Worm (Caenorhabditis elegans): ENCODE results near the gene cash-1.

Gene cash-1

DNA sequence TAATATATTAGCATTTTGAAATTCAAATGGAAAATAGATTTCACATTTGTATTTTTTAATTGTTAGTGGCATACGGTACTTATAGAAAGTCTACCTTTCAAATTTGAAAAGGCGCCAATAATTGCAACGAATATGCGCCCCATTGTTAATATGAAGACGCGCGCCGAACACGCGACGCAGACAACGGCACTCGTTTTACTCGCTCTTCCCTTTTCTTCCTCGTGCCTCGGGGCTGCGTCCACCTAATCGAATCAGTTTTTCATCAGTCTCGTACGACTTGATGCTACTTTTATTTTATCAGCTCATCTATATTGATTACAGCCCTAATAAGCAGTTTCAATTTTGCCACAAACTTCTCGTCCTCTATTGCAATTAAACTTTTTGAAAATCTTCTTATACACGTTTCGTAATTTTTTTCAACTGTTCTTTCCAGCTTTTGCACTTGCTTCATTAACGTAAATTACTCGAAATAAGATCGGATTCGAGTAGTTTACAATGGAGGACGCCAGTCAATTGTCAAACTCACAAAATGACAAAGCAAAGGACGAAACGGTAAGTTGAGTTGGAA lies at the start of gene cash-1:
Gene cash-1, plus strand, starts transcription at position 432 of the 568 bp plus-strand sequence.
- TF ChIP-seq ets-7 (tag; optimal IDR thresholded peaks at IDR 0.05) (no peak), ceh-13 (GFP tag; optimal IDR thresholded peaks at IDR 0.05) (no peak), hmbx-1 (tag; optimal IDR thresholded peaks at IDR 0.05) (no peak), F13C5.2 (tag; optimal IDR thresholded peaks at IDR 0.05) (no peak), ceh-36 (tag; optimal IDR thresholded peaks at IDR 0.05) (no peak), hmg-4 (GFP tag; optimal IDR thresholded peaks at IDR 0.05) (no peak), scrt-1 (GFP tag; IDR thresholded peaks at IDR 0.05) (no peak), ama-1 (optimal IDR thresholded peaks at IDR 0.05) (no peak), hnd-1 (tag; optimal IDR thresholded peaks at IDR 0.05) (no peak), pes-1 (GFP tag; IDR thresholded peaks at IDR 0.05) (no peak), B0310.2 (tag; optimal IDR thresholded peaks at IDR 0.05) (no peak), sea-1 (GFP tag; conservative IDR thresholded peaks at IDR 0.05) (no peak), aly-1 (tag; optimal IDR thresholded peaks at IDR 0.05) (no peak), flt-1 (GFP tag; IDR thresholded peaks at IDR 0.05) (no peak), tra-4 (tag; optimal IDR thresholded peaks at IDR 0.05) (no peak), tbx-11 (GFP tag; IDR thresholded peaks at IDR 0.05) (no peak)

DNA sequence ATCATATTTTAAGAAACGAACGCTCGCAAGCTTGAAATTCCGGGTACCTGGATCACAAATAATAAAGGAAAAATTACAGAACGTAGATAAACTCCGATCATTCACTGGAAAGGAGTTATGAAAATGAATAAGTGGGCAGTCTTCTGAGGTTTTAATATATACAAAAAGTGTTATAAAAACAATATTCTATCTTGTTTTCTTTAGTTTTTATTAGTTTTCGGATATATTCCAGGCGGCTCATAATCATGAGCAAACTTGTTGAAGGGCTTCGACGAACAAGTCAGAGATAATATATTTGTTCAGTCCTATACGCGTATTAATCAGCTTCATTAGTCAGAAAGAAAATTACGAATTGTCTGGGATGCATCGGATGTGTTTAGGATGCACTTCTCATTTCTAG lies 48.1 kb upstream of the cash-1 start, which contains the start of gene gcy-6:
Gene gcy-6, minus strand, starts transcription at position 101 of the 400 bp plus-strand sequence.
- TF ChIP-seq tra-4 (tag; optimal IDR thresholded peaks at IDR 0.05) (no peak), hmg-4 (GFP tag; optimal IDR thresholded peaks at IDR 0.05) (no peak), F13C5.2 (tag; optimal IDR thresholded peaks at IDR 0.05) (no peak), tbx-11 (GFP tag; IDR thresholded peaks at IDR 0.05) (no peak), aly-1 (tag; optimal IDR thresholded peaks at IDR 0.05) (no peak), hmbx-1 (tag; optimal IDR thresholded peaks at IDR 0.05) (no peak), pes-1 (GFP tag; IDR thresholded peaks at IDR 0.05) (no peak), ets-7 (tag; optimal IDR thresholded peaks at IDR 0.05) (no peak)

DNA sequence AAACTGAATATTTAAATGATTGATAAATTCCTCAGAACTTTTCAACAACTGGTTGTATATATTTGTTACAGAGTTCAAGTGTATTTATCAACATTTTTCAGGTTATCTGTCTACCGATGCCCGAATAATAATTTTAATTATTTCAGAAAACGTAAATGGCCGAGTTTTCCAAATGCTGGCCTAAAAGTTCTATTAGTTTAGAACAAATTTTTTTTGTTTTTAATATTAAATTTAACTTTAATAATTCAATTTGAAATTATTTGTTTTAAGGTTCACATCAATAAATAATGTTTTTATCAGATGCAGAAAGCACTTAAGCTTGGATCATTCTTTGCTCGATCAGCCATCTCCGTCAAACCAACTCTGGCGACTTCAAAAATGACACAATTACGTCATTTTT lies 47.7 kb upstream of the cash-1 start, which contains the start of gene trx-2:
Gene trx-2, plus strand, starts transcription at position 301 of the 400 bp plus-strand sequence.
- TF ChIP-seq ama-1 (optimal IDR thresholded peaks at IDR 0.05) (no peak), F13C5.2 (tag; optimal IDR thresholded peaks at IDR 0.05) (no peak), hnd-1 (tag; optimal IDR thresholded peaks at IDR 0.05) (no peak), tra-4 (tag; optimal IDR thresholded peaks at IDR 0.05) (no peak), scrt-1 (GFP tag; IDR thresholded peaks at IDR 0.05) (no peak), ceh-36 (tag; optimal IDR thresholded peaks at IDR 0.05) (no peak), flt-1 (GFP tag; IDR thresholded peaks at IDR 0.05) (no peak), pes-1 (GFP tag; IDR thresholded peaks at IDR 0.05) (no peak), aly-1 (tag; optimal IDR thresholded peaks at IDR 0.05) (no peak), sea-1 (GFP tag; conservative IDR thresholded peaks at IDR 0.05) (no peak), hmg-4 (GFP tag; optimal IDR thresholded peaks at IDR 0.05) (no peak), tbx-11 (GFP tag; IDR thresholded peaks at IDR 0.05) (no peak), ceh-13 (GFP tag; optimal IDR thresholded peaks at IDR 0.05) (no peak), B0310.2 (tag; optimal IDR thresholded peaks at IDR 0.05) (no peak), tbx-37 (GFP tag; conservative IDR thresholded peaks at IDR 0.05) (no peak), hmbx-1 (tag; optimal IDR thresholded peaks at IDR 0.05) (no peak), ets-7 (tag; optimal IDR thresholded peaks at IDR 0.05) (no peak)

DNA sequence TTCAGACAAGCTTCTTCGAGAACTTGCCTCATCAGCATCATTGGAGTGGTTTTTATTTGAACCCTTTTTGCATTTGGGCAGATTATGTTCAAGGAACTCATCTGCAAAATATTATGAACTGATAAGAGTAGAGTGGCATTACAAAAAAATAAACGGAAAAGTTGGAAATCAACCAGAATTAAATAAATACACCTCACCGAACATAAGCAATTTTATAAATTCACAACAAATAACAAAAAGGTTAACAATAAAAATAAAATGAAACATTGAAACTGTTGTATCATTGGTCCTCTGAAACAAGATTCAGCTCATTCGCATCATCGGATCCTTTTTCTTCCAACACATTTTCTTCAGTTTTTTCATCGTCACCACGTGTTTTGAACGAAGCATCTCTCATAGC lies 44.8 kb upstream of the cash-1 start, which contains the start of gene asps-1:
Gene asps-1, minus strand, starts transcription at position 101 of the 400 bp plus-strand sequence.
- TF ChIP-seq pes-1 (GFP tag; IDR thresholded peaks at IDR 0.05) = no peak
- TF ChIP-seq F13C5.2 (tag; optimal IDR thresholded peaks at IDR 0.05) = no peak
- TF ChIP-seq sea-1 (GFP tag; conservative IDR thresholded peaks at IDR 0.05) = no peak
- no peak for TF ChIP-seq ama-1 (optimal IDR thresholded peaks at IDR 0.05)
- no peak for TF ChIP-seq hnd-1 (tag; optimal IDR thresholded peaks at IDR 0.05)
- TF ChIP-seq hmbx-1 (tag; optimal IDR thresholded peaks at IDR 0.05) = no peak
- TF ChIP-seq flt-1 (GFP tag; IDR thresholded peaks at IDR 0.05) = no peak
- TF ChIP-seq hmg-4 (GFP tag; optimal IDR thresholded peaks at IDR 0.05) = no peak
- no peak for TF ChIP-seq tbx-37 (GFP tag; conservative IDR thresholded peaks at IDR 0.05)
- TF ChIP-seq tra-4 (tag; optimal IDR thresholded peaks at IDR 0.05) = no peak
- no peak for TF ChIP-seq scrt-1 (GFP tag; IDR thresholded peaks at IDR 0.05)
- no peak for TF ChIP-seq ceh-36 (tag; optimal IDR thresholded peaks at IDR 0.05)
- TF ChIP-seq ets-7 (tag; optimal IDR thresholded peaks at IDR 0.05) = no peak

DNA sequence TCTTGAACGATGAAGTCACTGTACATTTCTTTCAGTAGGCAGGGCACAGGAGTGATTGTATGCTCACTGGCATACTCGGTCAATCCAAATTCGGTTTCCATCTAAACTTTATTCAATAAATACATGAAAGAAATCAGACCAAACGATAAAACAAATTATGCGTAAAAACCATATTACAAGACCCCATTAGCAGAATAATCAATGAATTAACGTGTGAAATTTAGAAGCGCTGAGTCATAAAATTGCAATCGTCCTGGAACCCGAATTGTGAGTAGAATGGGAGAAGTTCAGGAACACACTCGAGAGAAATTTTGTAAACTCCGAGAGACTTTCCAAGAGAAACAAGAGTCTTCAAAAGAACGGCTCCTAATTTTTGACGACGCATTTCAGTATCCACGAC lies 42.6 kb upstream of the cash-1 start, which contains the start of gene B0024.11:
Gene B0024.11, minus strand, starts transcription at position 101 of the 400 bp plus-strand sequence.
- TF ChIP-seq hnd-1 (tag; optimal IDR thresholded peaks at IDR 0.05) (no peak), aly-1 (tag; optimal IDR thresholded peaks at IDR 0.05) (no peak), tbx-11 (GFP tag; IDR thresholded peaks at IDR 0.05) (no peak), B0310.2 (tag; optimal IDR thresholded peaks at IDR 0.05) (no peak), ets-7 (tag; optimal IDR thresholded peaks at IDR 0.05) (no peak), ceh-13 (GFP tag; optimal IDR thresholded peaks at IDR 0.05) (no peak), F13C5.2 (tag; optimal IDR thresholded peaks at IDR 0.05) (no peak)

DNA sequence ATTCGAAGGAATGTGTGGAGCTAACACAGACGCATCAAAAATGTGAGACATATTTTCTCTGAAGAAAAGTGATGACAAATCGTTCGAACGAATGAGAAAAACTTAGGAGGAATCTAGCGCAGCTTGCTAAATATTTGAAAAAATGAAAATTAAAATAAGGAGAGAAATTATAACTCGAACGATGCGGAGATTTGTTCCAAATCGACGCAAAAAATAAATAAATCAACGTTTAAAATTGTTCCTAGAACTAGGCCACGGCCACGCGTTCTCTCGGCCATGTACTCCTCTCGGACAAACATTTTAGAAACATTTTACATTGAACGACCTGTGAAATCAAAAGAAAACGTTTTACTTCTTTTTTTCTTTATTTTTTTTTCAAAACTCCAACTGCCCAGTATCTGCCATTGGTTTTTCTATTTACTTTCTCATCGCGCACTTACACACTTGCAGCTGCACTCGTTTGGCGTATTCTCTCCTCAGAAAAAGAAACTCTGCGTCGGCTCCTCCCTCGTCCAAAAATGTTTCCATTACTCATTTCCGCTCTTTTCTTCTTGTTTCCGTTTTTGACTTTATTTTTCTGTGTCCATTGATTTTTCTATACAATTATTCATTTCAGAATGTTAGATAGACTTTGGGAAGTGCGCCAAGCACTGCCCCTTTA lies 41.8 kb upstream of the cash-1 start, which contains the start of the genes gna-1 and B0024.13:
Gene gna-1, minus strand, starts transcription at position 51 of the 661 bp plus-strand sequence.
Gene B0024.13, plus strand, starts transcription at position 611 of the 661 bp plus-strand sequence.
- peak; percentile 41; the same call in 1 of the 2 replicates for TF ChIP-seq tbx-37 (GFP tag; conservative IDR thresholded peaks at IDR 0.05)
- peak; percentile 8 for TF ChIP-seq aly-1 (tag; optimal IDR thresholded peaks at IDR 0.05)
- TF ChIP-seq ceh-13 (GFP tag; optimal IDR thresholded peaks at IDR 0.05) = no peak

DNA sequence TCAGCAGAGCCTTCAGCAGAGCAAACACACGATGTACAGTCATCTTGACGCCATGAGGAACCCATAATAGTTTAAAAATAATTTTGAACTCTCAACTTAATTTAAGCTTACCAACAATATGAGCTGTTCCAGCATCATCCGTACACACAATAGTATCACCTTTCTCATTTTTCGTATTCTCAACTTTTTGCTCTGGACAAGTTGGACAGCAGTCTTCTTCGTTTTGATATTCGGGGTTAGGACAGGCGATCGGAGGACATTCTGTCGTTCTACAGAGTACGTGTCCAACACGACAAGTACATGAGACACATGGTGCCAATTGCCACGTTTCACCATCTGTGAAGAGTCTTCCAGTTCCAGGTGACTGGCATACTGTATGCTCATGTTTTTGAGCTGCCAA lies 38.5 kb upstream of the cash-1 start:
- TF ChIP-seq ceh-36 (tag; optimal IDR thresholded peaks at IDR 0.05) (no peak), tbx-11 (GFP tag; IDR thresholded peaks at IDR 0.05) (no peak), hnd-1 (tag; optimal IDR thresholded peaks at IDR 0.05) (no peak), hmbx-1 (tag; optimal IDR thresholded peaks at IDR 0.05) (no peak), flt-1 (GFP tag; IDR thresholded peaks at IDR 0.05) (no peak), pes-1 (GFP tag; IDR thresholded peaks at IDR 0.05) (no peak)

Measured in whole organism, early embryonic.